Worm (Caenorhabditis elegans) whole organism, L4 larva: Measurements from ENCODE around the gene B0034.2.

Experiments used
- F26F4.8 ChIP-seq: fragments of 200-800 bp; sonication (Bioruptor generic); conservative IDR thresholded peaks from 2 replicates; pipeline ENCODE4 v1.3.6; 2022; ENCODE audit warnings: missing genetic modification characterization, missing compliant biosample characterization
- R02D3.7 ChIP-seq: fragments of 150-350 bp; sonication (generic microtip); optimal IDR thresholded peaks from 3 replicates; lab custom pipeline; 2014; ENCODE audit warnings: missing biosample characterization, missing genetic modification characterization
- T20F7.1 ChIP-seq: fragments of 200-800 bp; sonication (Bioruptor generic); optimal IDR thresholded peaks from 2 replicates; lab custom pipeline; 2018; ENCODE audit warnings: mild to moderate bottlenecking, missing genetic modification characterization, missing compliant biosample characterization
- Y5F2A.4 ChIP-seq: fragments of 200-800 bp; sonication (Bioruptor generic); optimal IDR thresholded peaks from 2 replicates; lab custom pipeline; 2018; ENCODE audit warnings: mild to moderate bottlenecking, missing genetic modification characterization, missing compliant biosample characterization
- aha-1 ChIP-seq: fragments of 150-350 bp; peaks from one replicate; lab custom pipeline; 2014; ENCODE audit warnings: missing biosample characterization, missing genetic modification characterization
- aly-2 ChIP-seq: sonication (generic microtip); optimal IDR thresholded peaks from 2 replicates; lab custom pipeline; 2018; ENCODE audit warnings: missing biosample characterization, missing genetic modification characterization
- arid-1 ChIP-seq: fragments of 200-800 bp; sonication (Bioruptor generic); conservative IDR thresholded peaks from 2 replicates; pipeline ENCODE4 v1.3.6; 2022; ENCODE audit warnings: missing genetic modification reagents, missing genetic modification characterization, missing compliant biosample characterization
- ceh-28 ChIP-seq: fragments of 150-350 bp; optimal IDR thresholded peaks from 2 replicates; lab custom pipeline; 2014; ENCODE audit warnings: missing biosample characterization, missing genetic modification reagents, missing genetic modification characterization
- ceh-62 ChIP-seq: sonication (generic microtip); optimal IDR thresholded peaks from 2 replicates; lab custom pipeline; 2017; ENCODE audit warnings: missing biosample characterization, missing genetic modification characterization
- ceh-82 ChIP-seq: sonication (generic microtip); optimal IDR thresholded peaks from 2 replicates; lab custom pipeline; 2017; ENCODE audit warnings: missing biosample characterization, missing genetic modification characterization
- ces-1 ChIP-seq: fragments of 150-350 bp; sonication (generic microtip); optimal IDR thresholded peaks from 4 replicates; lab custom pipeline; 2014; ENCODE audit warnings: missing biosample characterization, missing genetic modification reagents, missing genetic modification characterization
- ctbp-1 ChIP-seq: fragments of 200-800 bp; sonication (Bioruptor generic); IDR thresholded peaks from 2 replicates; pipeline ENCODE4 v1.3.6; 2022; ENCODE audit warnings: missing genetic modification reagents, missing genetic modification characterization, missing compliant biosample characterization
- daf-12 ChIP-seq: fragments of 150-350 bp; optimal IDR thresholded peaks from 2 replicates; lab custom pipeline; 2014; ENCODE audit warnings: missing biosample characterization, missing genetic modification reagents, missing genetic modification characterization
- daf-19 ChIP-seq: fragments of 200-800 bp; sonication (Bioruptor generic); conservative IDR thresholded peaks from 2 replicates; pipeline ENCODE4 v1.3.6; 2022; ENCODE audit warnings: missing genetic modification characterization, missing compliant biosample characterization
- dmd-6 ChIP-seq: fragments of 200-800 bp; sonication (Bioruptor generic); IDR thresholded peaks from 2 replicates; pipeline ENCODE4 v1.3.6; 2022; ENCODE audit warnings: missing genetic modification reagents, missing genetic modification characterization, missing compliant biosample characterization
- egl-27 ChIP-seq: sonication (generic microtip); optimal IDR thresholded peaks from 3 replicates; lab custom pipeline; 2017; ENCODE audit warnings: missing biosample characterization, missing genetic modification reagents, missing genetic modification characterization
- hlh-11 ChIP-seq: fragments of 200-800 bp; sonication (Bioruptor generic); optimal IDR thresholded peaks from 2 replicates; lab custom pipeline; 2018; ENCODE audit warnings: mild to moderate bottlenecking, missing genetic modification characterization, missing compliant biosample characterization
- hmg-1.1 ChIP-seq: fragments of 200-800 bp; sonication (Bioruptor generic); IDR thresholded peaks from 2 replicates; pipeline ENCODE4 v1.3.6; 2022; ENCODE audit warnings: missing genetic modification reagents, missing genetic modification characterization, missing compliant biosample characterization
- lim-7 ChIP-seq: fragments of 200-800 bp; sonication (Bioruptor generic); IDR thresholded peaks from 2 replicates; pipeline ENCODE4 v1.3.6; 2022; ENCODE audit warnings: missing genetic modification characterization, missing compliant biosample characterization
- lin-38 ChIP-seq: fragments of 200-800 bp; sonication (Bioruptor generic); IDR thresholded peaks from 2 replicates; pipeline ENCODE4 v1.3.6; 2022; ENCODE audit warnings: missing genetic modification reagents, missing genetic modification characterization, missing compliant biosample characterization
- lsy-2 ChIP-seq, 2 experiments: fragments of 150-350 bp in 1 of 2; sonication (generic microtip) in 1 of 2; optimal IDR thresholded peaks; 2 replicates each; lab custom pipeline; 2014 to 2017; ENCODE audit warnings: missing biosample characterization in 2 of 2, missing genetic modification characterization in 2 of 2
- madf-5 ChIP-seq, 2 experiments: fragments of 200-800 bp; sonication (Bioruptor generic); IDR thresholded peaks; 2 replicates each; pipeline ENCODE4 v1.3.6; 2022; ENCODE audit warnings: missing compliant biosample characterization in 2 of 2, missing genetic modification characterization in 2 of 2
- madf-9 ChIP-seq: fragments of 200-800 bp; sonication (Bioruptor generic); conservative IDR thresholded peaks from 2 replicates; pipeline ENCODE4 v1.3.6; 2022; ENCODE audit warnings: missing genetic modification reagents, missing genetic modification characterization, missing compliant biosample characterization
- mep-1 ChIP-seq: fragments of 150-350 bp; sonication (generic microtip); optimal IDR thresholded peaks from 3 replicates; lab custom pipeline; 2014; ENCODE audit warnings: missing biosample characterization, missing genetic modification characterization
- nhr-10 ChIP-seq: fragments of 150-350 bp; optimal IDR thresholded peaks from 2 replicates; lab custom pipeline; 2014; ENCODE audit warnings: missing biosample characterization, missing genetic modification characterization
- nhr-11 ChIP-seq: fragments of 150-350 bp; optimal IDR thresholded peaks from 2 replicates; lab custom pipeline; 2014; ENCODE audit warnings: missing biosample characterization, missing genetic modification characterization
- nhr-111 ChIP-seq: fragments of 200-800 bp; sonication (Bioruptor generic); optimal IDR thresholded peaks from 2 replicates; lab custom pipeline; 2018; ENCODE audit warnings: mild to moderate bottlenecking, missing genetic modification characterization, missing compliant biosample characterization
- nhr-237 ChIP-seq: sonication (generic microtip); optimal IDR thresholded peaks from 2 replicates; lab custom pipeline; 2017; ENCODE audit warnings: missing biosample characterization, missing genetic modification characterization
- nhr-28 ChIP-seq: fragments of 150-350 bp; optimal IDR thresholded peaks from 2 replicates; lab custom pipeline; 2014; ENCODE audit warnings: missing biosample characterization, missing genetic modification characterization
- nhr-42 ChIP-seq: fragments of 200-800 bp; sonication (Bioruptor generic); IDR thresholded peaks from 2 replicates; pipeline ENCODE4 v1.3.6; 2022; ENCODE audit warnings: missing genetic modification characterization, missing compliant biosample characterization
- rbr-2 ChIP-seq: sonication (generic microtip); optimal IDR thresholded peaks from 2 replicates; lab custom pipeline; 2016; ENCODE audit warnings: missing genotype, missing genetic modification characterization, missing compliant biosample characterization
- set-16 ChIP-seq: fragments of 200-800 bp; sonication (Bioruptor generic); IDR thresholded peaks from 2 replicates; pipeline ENCODE4 v1.3.6; 2022; ENCODE audit warnings: missing genetic modification reagents, missing genetic modification characterization, missing compliant biosample characterization
- snpc-1.2 ChIP-seq: fragments of 200-800 bp; sonication (Bioruptor generic); IDR thresholded peaks from 2 replicates; pipeline ENCODE4 v1.3.6; 2022; ENCODE audit warnings: missing genetic modification reagents, missing genetic modification characterization, missing compliant biosample characterization
- spr-1 ChIP-seq: sonication (generic microtip); optimal IDR thresholded peaks from 2 replicates; lab custom pipeline; 2016; ENCODE audit warnings: mild to moderate bottlenecking, missing genetic modification characterization, missing compliant biosample characterization
- unc-130 ChIP-seq: sonication (generic microtip); optimal IDR thresholded peaks from 2 replicates; lab custom pipeline; 2016; ENCODE audit warnings: missing genetic modification reagents, missing genetic modification characterization, missing compliant biosample characterization
- unc-62 ChIP-seq, 3 experiments: fragments of 150-350 bp in 1 of 3; sonication (generic microtip); optimal IDR thresholded peaks in 2 of 3; peaks in 1 of 3; 1 replicate in 1 of 3; 2 replicates in 2 of 3; lab custom pipeline; 2014 to 2017; ENCODE audit warnings: missing biosample characterization in 3 of 3, missing genetic modification characterization in 3 of 3, missing genetic modification reagents in 3 of 3, missing genotype in 1 of 3
- zfp-2 ChIP-seq: sonication (generic microtip); optimal IDR thresholded peaks from 2 replicates; lab custom pipeline; 2016; ENCODE audit warnings: mild to moderate bottlenecking, missing genetic modification characterization, missing compliant biosample characterization
- zfp-3 ChIP-seq: fragments of 200-800 bp; sonication (Bioruptor generic); conservative IDR thresholded peaks from 2 replicates; pipeline ENCODE4 v1.3.6; 2022; ENCODE audit warnings: missing genetic modification reagents, missing genetic modification characterization, missing compliant biosample characterization
- zip-2 ChIP-seq: fragments of 150-350 bp; optimal IDR thresholded peaks from 2 replicates; lab custom pipeline; 2014; ENCODE audit warnings: missing biosample characterization, missing genetic modification characterization

Gene B0034.2

ce11 chrII:5944268-5944667 is at the start of gene B0034.2:
Gene B0034.2, minus strand, starts transcription at chrII:5944368.
- TF ChIP-seq madf-9 (GFP tag; lab: Robert Waterston, UW) (no peak), zfp-2 (no peak), ceh-82 (tag; lab: Kevin White, UChicago) (no peak), lin-38 (GFP tag; lab: Robert Waterston, UW) (0 out of 2 replicates have a peak, but pooled peaks have one; percentile 21), arid-1 (no peak), nhr-10 (no peak), snpc-1.2 (GFP tag; lab: Robert Waterston, UW) (no peak), hlh-11 (no peak), aha-1 (peak; percentile 41), daf-19 (no peak)
- TF ChIP-seq, all 104 proteins: peak for 2

DNA sequence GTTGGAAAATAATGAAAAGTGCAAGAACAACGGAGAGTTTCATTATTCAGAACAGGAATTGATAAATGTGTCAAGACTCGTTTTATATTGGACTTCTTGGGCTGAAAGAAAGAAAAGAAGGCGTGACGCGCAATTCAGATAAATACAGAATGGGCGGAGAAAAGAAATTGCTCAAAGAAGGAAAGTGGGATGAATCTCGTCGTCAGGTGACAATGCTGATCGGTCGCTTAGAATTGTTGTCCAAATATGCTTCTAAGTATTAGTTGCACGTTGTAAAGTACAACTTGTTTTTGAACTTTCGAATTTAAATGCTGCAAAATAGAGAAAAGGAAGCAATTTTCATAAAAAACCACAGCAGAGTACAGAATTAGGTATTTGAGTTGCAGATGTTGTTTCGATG is 46.5 kb upstream of the B0034.2 start, which contains the start of gene ins-3:
ins-3 (minus strand) TSS at position 101 of the 400 bp plus-strand sequence.
- TF ChIP-seq zfp-3 (no peak), hmg-1.1 (GFP tag; lab: Robert Waterston, UW) (no peak), madf-5 (GFP tag; IDR thresholded peaks at IDR 0.05; lab: Robert Waterston, UW) (no peak), set-16 (no peak), dmd-6 (GFP tag; lab: Robert Waterston, UW) (no peak), nhr-11 (tag; lab: Kevin White, UChicago) (no peak), F26F4.8 (GFP tag; lab: Robert Waterston, UW) (no peak)
- TF ChIP-seq, all 104 proteins: peak for 0

DNA sequence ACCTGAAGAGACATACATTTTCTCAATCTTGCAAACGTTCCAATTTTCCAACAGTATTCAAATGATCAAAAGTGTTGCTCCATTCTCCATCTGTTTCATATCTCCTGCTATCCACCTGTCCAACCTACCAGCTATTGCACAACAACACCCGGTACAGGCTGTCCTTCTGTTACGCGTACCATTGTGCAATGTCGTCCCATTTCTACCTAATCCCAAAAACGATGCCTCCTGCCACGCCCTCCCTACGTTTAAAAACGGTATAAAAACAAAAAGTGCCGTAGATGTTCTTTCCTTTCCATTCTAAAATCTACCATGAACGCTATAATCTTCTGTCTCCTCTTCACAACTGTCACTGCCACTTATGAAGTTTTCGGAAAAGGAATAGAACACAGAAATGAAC is 44.1 kb upstream of the B0034.2 start, which contains the start of gene ins-2:
ins-2 (plus strand) TSS at position 301 of the 400 bp plus-strand sequence.
- TF ChIP-seq arid-1 (no peak), unc-62 (GFP tag; optimal IDR thresholded peaks at IDR 0.05 in 1 of 2; lab: Kevin White, UChicago) (peak in 1 of 2 experiments; percentile 80), unc-62 (tag; optimal IDR thresholded peaks at IDR 0.05; lab: Kevin White, UChicago) (no peak)

DNA sequence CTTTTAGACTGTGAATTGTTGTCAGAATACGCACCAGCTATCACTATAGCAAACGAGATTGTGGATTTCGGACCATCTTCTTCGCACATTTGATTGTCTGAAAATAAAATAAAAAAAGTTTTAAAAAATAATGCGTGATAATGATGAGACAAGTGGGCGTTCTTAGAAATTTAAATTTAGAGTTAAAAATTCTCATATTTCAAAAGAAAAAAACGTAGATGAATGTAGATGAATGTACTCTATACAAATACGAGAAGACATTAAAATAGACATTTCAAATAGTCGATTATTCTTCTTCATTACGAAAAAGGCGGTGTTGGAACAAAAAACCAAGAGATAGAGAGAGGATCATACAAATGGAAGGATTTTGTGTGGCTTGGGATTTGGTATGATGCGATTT is 30.7 kb upstream of the B0034.2 start, which contains the start of gene B0034.5:
B0034.5 (minus strand) TSS at position 101 of the 400 bp plus-strand sequence.
- TF ChIP-seq aly-2 (tag; lab: Kevin White, UChicago) (no peak), zfp-2 (no peak), nhr-111 (GFP tag; lab: Kevin White, UChicago) (no peak), mep-1 (tag; lab: Kevin White, UChicago) (no peak), daf-19 (no peak), dmd-6 (GFP tag; lab: Robert Waterston, UW) (no peak), lim-7 (no peak)

ce11 chrII:5969303-5969702 is 25.1 kb upstream of the B0034.2 start, which contains the start of gene B0034.4:
Gene B0034.4, minus strand, starts transcription at chrII:5969531.
- TF ChIP-seq nhr-42 (GFP tag; lab: Robert Waterston, UW) (no peak), unc-62 (GFP tag; optimal IDR thresholded peaks at IDR 0.05 in 1 of 2; lab: Kevin White, UChicago) (peak in 1 of 2 experiments; percentile 96), unc-62 (tag; optimal IDR thresholded peaks at IDR 0.05; lab: Kevin White, UChicago) (no peak), mep-1 (tag; lab: Kevin White, UChicago) (no peak), ctbp-1 (no peak), aha-1 (peak; percentile 59)

DNA sequence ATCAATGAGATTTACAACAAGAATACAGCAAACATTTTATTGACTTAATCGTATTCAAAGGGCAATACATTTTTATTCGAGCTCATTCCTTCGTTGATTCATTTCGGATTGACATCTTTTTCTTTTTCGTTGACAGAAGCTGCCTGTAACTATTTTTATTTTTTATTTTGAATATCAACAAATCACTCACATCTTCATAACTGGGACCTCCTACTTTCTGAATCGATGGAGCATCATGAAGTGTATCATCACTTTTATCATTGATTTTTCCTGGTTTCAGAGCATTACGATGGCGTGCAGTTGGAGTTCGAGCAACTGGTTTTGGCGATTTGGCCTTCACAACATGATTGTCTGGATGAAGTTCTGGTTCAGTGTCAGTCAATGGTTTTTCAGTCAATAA is 23.9 kb upstream of the B0034.2 start, which contains the start of gene B0034.1:
B0034.1 (plus strand) TSS at position 301 of the 400 bp plus-strand sequence.
- no peak for TF ChIP-seq R02D3.7 (tag; lab: Kevin White, UChicago)
- TF ChIP-seq, all 104 proteins: peak for 0

DNA sequence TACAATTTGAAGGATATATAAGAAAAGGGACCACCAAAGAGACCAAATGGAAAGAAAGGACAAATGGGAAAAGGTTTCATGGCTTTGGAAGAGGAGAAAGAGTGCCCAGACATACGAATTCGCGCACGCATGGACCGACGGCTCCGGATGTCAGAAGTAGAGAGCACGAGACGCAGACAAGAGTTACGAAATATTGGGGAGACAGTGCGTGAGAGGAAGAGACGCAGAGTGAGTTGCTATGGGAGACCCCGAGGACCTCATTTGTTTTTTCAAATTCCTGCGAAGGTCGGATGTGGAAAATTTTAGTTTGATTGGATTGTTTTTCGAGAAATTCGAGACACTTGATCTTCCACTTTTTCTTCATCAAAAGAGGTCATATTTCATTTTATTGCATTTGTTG is 22.5 kb upstream of the B0034.2 start:
- no peak for TF ChIP-seq nhr-28
- no peak for TF ChIP-seq zip-2
- TF ChIP-seq ces-1 (GFP tag; lab: Kevin White, UChicago) = no peak
- TF ChIP-seq nhr-237 (tag; lab: Kevin White, UChicago) = no peak
- TF ChIP-seq snpc-1.2 (GFP tag; lab: Robert Waterston, UW) = no peak
- TF ChIP-seq ceh-28 (tag; lab: Kevin White, UChicago) = no peak
- peak in 1 of 2 experiments; percentile 44 for TF ChIP-seq lsy-2 (tag; optimal IDR thresholded peaks at IDR 0.05; lab: Kevin White, UChicago)
- TF ChIP-seq nhr-111 (GFP tag; lab: Kevin White, UChicago) = no peak
- no peak for TF ChIP-seq unc-130 (GFP tag; lab: Kevin White, UChicago)
- TF ChIP-seq daf-12 (tag; lab: Kevin White, UChicago) = no peak
- no peak for TF ChIP-seq T20F7.1
- no peak for TF ChIP-seq ceh-62 (tag; lab: Kevin White, UChicago)
- TF ChIP-seq rbr-2 (tag; lab: Kevin White, UChicago) = no peak
- no peak for TF ChIP-seq Y5F2A.4 (GFP tag; lab: Kevin White, UChicago)
- TF ChIP-seq egl-27 (tag; lab: Kevin White, UChicago) = no peak
- no peak for TF ChIP-seq spr-1
- no peak for TF ChIP-seq ctbp-1
- TF ChIP-seq madf-5 (GFP tag; IDR thresholded peaks at IDR 0.05; lab: Robert Waterston, UW) = no peak
- peak; percentile 9 for TF ChIP-seq aha-1
